Worm (Caenorhabditis elegans) whole organism, midembryonic: ENCODE measurements around the gene ZK686.3.

Source experiments
- T22C8.4 ChIP-seq: fragments of 200-800 bp; sonication (Bioruptor generic); IDR thresholded peaks from 2 replicates; pipeline ENCODE4 v1.3.6; 2022; ENCODE audit warnings: missing genetic modification characterization, missing compliant biosample characterization
- cog-1 ChIP-seq: sonication (generic microtip); optimal IDR thresholded peaks from 2 replicates; lab custom pipeline; 2016; ENCODE audit warnings: missing genetic modification characterization, missing compliant biosample characterization
- flt-1 ChIP-seq: fragments of 200-800 bp; sonication (Bioruptor generic); IDR thresholded peaks from 2 replicates; pipeline ENCODE4 v1.3.6; 2022; ENCODE audit warnings: missing genetic modification characterization, missing compliant biosample characterization
- klf-2 ChIP-seq: fragments of 200-800 bp; sonication (Bioruptor generic); conservative IDR thresholded peaks from 2 replicates; pipeline ENCODE4 v1.3.6; 2022; ENCODE audit warnings: missing genetic modification reagents, missing genetic modification characterization, missing compliant biosample characterization
- med-1 ChIP-seq: sonication (generic microtip); optimal IDR thresholded peaks from 2 replicates; lab custom pipeline; 2017; ENCODE audit warnings: missing genetic modification characterization, mild to moderate bottlenecking, missing compliant biosample characterization, antibody characterized with exemption, missing genetic modification reagents; ENCODE audit not compliant: insufficient read depth
- ref-1 ChIP-seq: fragments of 200-800 bp; sonication (Bioruptor generic); conservative IDR thresholded peaks from 2 replicates; pipeline ENCODE4 v1.3.6; 2022; ENCODE audit warnings: missing genetic modification reagents, missing genetic modification characterization, missing compliant biosample characterization
- tab-1 ChIP-seq: fragments of 200-800 bp; sonication (Bioruptor generic); IDR thresholded peaks from 2 replicates; pipeline ENCODE4 v1.3.6; 2022; ENCODE audit warnings: missing genetic modification characterization, missing compliant biosample characterization
- ztf-23 ChIP-seq: fragments of 200-800 bp; sonication (Bioruptor generic); IDR thresholded peaks from 2 replicates; pipeline ENCODE4 v1.3.6; 2022; ENCODE audit warnings: missing genetic modification reagents, missing genetic modification characterization, missing compliant biosample characterization
- ztf-29 ChIP-seq: fragments of 200-800 bp; sonication (Bioruptor generic); IDR thresholded peaks from 2 replicates; pipeline ENCODE4 v1.3.6; 2022; ENCODE audit warnings: missing genetic modification reagents, missing genetic modification characterization, missing compliant biosample characterization

Gene ZK686.3

DNA sequence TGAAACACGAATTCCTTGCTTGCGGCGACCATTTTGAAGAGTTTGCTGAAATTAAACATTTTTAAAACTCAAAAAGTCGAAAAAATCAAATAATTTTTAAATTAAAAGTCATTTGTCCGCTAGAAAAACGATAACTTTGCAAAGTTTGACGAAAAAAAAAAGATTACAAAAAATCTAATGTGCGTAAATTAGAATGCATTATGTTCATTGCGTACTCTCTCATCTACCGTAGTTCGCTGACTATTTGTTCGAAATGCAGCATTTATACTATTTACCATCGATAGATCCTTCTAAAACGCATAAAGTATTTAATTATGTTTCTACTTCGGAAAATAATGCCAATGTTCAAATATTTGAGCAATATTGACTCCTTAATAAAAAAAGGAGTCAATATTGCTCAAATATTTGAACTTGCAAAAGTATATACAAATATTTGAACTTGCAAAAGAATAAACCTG, 7.1 kb upstream of the ZK686.3 start, which contains the start of gene bath-15:
Gene bath-15 (minus strand): TSS at position 51 of the 458 bp plus-strand sequence.
- TF ChIP-seq med-1 (GFP tag; lab: Kevin White, UChicago) (no peak), ztf-23 (GFP tag; lab: Robert Waterston, UW) (no peak), klf-2 (GFP tag; lab: Robert Waterston, UW) (no peak), ztf-29 (GFP tag; lab: Robert Waterston, UW) (no peak), tab-1 (no peak), ref-1 (no peak), cog-1 (no peak), flt-1 (GFP tag; lab: Robert Waterston, UW) (no peak), T22C8.4 (GFP tag; lab: Robert Waterston, UW) (no peak)

DNA sequence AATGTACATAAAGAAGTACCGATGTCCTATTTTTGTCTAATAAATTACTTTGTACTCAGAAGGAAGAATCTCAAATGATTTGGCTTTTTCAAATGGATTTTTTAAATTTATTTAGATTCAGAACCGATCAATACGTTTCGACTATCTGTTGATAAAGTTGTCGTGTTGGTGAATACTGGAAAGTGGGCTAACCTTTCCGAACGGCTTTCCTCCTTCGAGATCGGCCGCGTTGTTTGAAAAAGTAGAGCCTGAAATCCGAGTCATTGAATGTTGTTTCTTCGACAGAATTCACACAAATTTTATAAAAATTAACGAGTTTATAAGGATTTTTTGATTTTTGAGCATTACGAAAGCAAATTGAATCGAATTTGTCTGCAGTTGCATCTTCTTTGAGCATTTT, 4.9 kb upstream of the ZK686.3 start:
- TF ChIP-seq ztf-29 (GFP tag; lab: Robert Waterston, UW) (no peak), cog-1 (no peak), med-1 (GFP tag; lab: Kevin White, UChicago) (no peak), ztf-23 (GFP tag; lab: Robert Waterston, UW) (no peak), klf-2 (GFP tag; lab: Robert Waterston, UW) (no peak), T22C8.4 (GFP tag; lab: Robert Waterston, UW) (no peak), tab-1 (no peak), ref-1 (no peak), flt-1 (GFP tag; lab: Robert Waterston, UW) (no peak)

DNA sequence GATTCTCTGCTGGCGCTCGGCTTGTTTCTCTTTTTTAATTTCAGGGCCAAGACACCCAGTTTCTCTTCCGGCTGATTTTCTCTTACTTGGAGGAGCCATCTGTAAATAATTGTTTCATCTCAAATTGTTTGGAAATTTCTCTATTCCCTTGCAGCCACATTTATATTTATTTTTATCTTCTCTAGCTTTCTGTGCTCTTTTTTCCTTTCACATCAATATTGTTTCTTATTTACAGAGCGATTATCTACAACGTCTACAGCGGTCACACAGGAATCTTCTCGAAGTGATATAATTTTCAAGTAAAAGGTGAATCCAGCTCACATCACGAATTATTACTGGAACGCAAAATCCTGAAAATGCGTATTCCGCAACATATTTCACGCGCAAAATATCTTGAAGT, 4.0 kb upstream of the ZK686.3 start, which contains the start of the genes ZK686.6 and ZK686.1:
Gene ZK686.6 (minus strand): TSS at position 101 of the 400 bp plus-strand sequence.
Gene ZK686.1 (plus strand): TSS at position 234 of the 400 bp plus-strand sequence.
- TF ChIP-seq cog-1 (no peak), med-1 (GFP tag; lab: Kevin White, UChicago) (no peak), tab-1 (no peak)

DNA sequence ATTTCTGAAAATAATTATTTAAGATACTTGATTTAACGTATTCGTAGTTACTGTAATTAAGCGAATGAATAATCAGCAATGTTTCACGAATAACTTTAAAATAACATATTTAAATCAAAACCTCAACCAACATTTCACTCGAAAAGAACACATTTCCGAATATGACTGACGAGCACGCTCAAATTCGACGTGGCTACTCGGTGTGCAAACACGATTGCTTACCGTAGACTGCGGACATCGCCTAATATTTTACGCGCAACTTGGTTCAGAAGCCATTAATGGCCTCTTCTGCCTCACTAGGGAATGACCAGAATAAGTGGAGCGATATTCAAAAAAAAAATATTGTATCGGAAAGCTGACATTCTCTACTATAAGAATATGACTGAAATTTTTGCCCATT, 1.1 kb upstream of the ZK686.3 start, which contains the start of gene snu-23:
Gene snu-23 (minus strand): TSS at position 156 of the 400 bp plus-strand sequence.
- TF ChIP-seq flt-1 (GFP tag; lab: Robert Waterston, UW) (0 out of 2 replicates have a peak, but pooled peaks have one; percentile 9), klf-2 (GFP tag; lab: Robert Waterston, UW) (no peak)

DNA sequence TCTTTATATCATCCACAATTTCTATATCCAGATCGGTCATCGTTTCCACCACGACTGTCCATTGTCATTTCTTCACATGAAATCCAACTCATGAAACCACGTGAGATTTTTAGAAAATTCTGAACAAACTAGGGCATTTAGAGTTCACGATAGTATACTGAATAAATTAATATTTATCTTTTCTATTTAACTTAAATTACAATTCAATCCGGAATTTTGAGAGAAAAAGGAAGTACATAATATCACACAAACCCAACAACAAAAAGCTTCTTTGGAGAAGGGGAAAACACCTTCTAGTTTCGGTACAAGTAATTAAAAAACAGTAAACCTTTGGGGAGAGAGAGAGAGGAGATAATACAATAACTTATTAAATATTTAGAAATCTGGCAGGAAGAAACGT, 1.4 kb downstream of the ZK686.3 start, which contains the start of gene ZK686.5:
Gene ZK686.5 (minus strand): TSS at position 101 of the 400 bp plus-strand sequence.
- no peak for TF ChIP-seq ztf-23 (GFP tag; lab: Robert Waterston, UW)
- no peak for TF ChIP-seq klf-2 (GFP tag; lab: Robert Waterston, UW)
- TF ChIP-seq med-1 (GFP tag; lab: Kevin White, UChicago): no peak
- no peak for TF ChIP-seq tab-1
- TF ChIP-seq T22C8.4 (GFP tag; lab: Robert Waterston, UW): no peak
- no peak for TF ChIP-seq flt-1 (GFP tag; lab: Robert Waterston, UW)
- TF ChIP-seq ztf-29 (GFP tag; lab: Robert Waterston, UW): no peak
- TF ChIP-seq cog-1: no peak

DNA sequence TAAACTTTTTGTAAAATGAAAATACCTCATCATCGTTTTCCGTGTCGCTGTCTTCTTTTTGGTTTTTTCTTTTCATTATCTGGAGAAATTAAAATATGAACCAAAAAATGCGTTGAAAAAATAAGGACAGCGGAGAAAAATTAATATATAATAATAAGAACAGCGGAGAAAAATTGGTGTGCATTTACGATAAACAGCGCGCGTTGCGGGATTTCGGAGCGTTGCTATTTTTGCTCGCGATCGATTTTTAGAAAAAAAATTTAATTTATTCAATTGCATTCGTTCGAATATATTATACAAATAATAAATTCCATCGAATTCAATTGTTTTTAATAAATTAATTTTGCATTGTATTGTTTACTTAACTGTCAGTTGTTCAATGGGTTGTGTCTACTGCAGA, 2.9 kb downstream of the ZK686.3 start, which contains the start of gene ZK686.2:
Gene ZK686.2 (minus strand): TSS at position 79 of the 400 bp plus-strand sequence.
- TF ChIP-seq klf-2 (GFP tag; lab: Robert Waterston, UW): no peak
- peak; percentile 55 for TF ChIP-seq T22C8.4 (GFP tag; lab: Robert Waterston, UW)
- 0 out of 2 replicates have a peak, but pooled peaks have one; percentile 19 for TF ChIP-seq flt-1 (GFP tag; lab: Robert Waterston, UW)

DNA sequence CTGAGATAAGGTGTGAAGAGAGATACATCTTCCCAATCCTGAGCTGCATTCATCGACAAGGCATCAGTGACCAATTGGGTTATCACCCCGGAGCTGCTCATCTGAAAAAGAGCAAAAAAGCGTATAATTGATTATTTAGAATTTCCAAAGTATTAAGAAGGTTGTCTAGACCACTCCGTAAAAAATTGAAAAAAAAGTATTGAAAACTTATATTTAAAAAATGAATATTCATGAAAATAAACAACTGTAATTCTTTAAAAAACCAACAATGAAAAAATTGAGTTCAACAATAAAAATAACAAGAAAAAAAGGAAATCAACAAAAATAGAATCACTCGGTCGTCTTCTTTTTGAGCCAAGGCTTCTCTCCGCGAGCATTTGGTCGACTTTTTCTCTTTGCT, 5.4 kb downstream of the ZK686.3 start, which contains the start of gene mtx-2:
Gene mtx-2 (minus strand): TSS at position 101 of the 400 bp plus-strand sequence.
- TF ChIP-seq tab-1 (no peak), ref-1 (no peak), klf-2 (GFP tag; lab: Robert Waterston, UW) (no peak), T22C8.4 (GFP tag; lab: Robert Waterston, UW) (no peak), flt-1 (GFP tag; lab: Robert Waterston, UW) (no peak), ztf-29 (GFP tag; lab: Robert Waterston, UW) (no peak), med-1 (GFP tag; lab: Kevin White, UChicago) (no peak), cog-1 (no peak), ztf-23 (GFP tag; lab: Robert Waterston, UW) (no peak)

DNA sequence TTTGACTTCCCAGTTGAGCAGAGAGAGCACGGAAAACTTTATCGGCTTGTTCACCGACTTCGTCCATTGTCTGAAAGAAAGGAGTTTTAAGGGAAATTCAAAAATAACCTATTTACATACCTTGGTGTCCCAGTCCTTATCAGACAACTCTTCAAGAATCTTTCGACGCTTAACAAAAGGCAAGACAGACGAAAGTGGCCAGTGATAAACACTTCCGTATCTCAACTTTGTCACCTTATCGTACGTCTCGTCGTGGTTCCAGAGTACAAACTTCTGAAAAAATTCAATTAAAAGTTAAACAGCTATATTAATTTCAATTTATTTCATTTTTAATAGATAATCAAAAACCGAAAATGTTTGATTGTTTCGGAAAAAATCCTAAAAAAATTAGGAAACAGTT, 6.6 kb downstream of the ZK686.3 start:
- TF ChIP-seq klf-2 (GFP tag; lab: Robert Waterston, UW): no peak
- TF ChIP-seq med-1 (GFP tag; lab: Kevin White, UChicago): no peak
- TF ChIP-seq ztf-23 (GFP tag; lab: Robert Waterston, UW): no peak
- TF ChIP-seq flt-1 (GFP tag; lab: Robert Waterston, UW): no peak
- TF ChIP-seq cog-1: no peak
- no peak for TF ChIP-seq T22C8.4 (GFP tag; lab: Robert Waterston, UW)
- no peak for TF ChIP-seq ref-1
- no peak for TF ChIP-seq tab-1
- no peak for TF ChIP-seq ztf-29 (GFP tag; lab: Robert Waterston, UW)

DNA sequence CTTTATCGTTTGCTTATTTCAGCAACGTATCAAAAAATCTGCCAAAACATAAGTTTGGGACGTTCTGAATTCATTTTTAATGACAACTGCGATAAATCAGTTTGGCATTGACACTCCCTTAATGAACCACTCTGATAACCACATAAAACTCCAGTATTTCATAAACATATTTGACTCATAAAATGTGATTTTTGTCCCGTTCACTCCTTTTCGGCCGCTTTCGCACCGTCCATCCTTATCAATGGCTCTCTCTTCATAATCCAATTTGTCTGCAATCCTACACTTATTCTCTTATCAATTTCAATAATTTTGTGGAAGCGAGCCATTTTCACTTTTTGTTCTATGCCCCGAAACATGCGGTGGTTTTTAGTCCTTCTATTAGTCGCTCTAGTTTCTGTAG, 10.3 kb downstream of the ZK686.3 start, which contains the start of gene pcp-1:
Gene pcp-1 (plus strand): TSS at position 342 of the 400 bp plus-strand sequence.
- TF ChIP-seq T22C8.4 (GFP tag; lab: Robert Waterston, UW): no peak
- no peak for TF ChIP-seq ref-1
- no peak for TF ChIP-seq flt-1 (GFP tag; lab: Robert Waterston, UW)
- no peak for TF ChIP-seq tab-1
- no peak for TF ChIP-seq ztf-23 (GFP tag; lab: Robert Waterston, UW)
- no peak for TF ChIP-seq klf-2 (GFP tag; lab: Robert Waterston, UW)
- no peak for TF ChIP-seq cog-1
- TF ChIP-seq med-1 (GFP tag; lab: Kevin White, UChicago): no peak
- no peak for TF ChIP-seq ztf-29 (GFP tag; lab: Robert Waterston, UW)

DNA sequence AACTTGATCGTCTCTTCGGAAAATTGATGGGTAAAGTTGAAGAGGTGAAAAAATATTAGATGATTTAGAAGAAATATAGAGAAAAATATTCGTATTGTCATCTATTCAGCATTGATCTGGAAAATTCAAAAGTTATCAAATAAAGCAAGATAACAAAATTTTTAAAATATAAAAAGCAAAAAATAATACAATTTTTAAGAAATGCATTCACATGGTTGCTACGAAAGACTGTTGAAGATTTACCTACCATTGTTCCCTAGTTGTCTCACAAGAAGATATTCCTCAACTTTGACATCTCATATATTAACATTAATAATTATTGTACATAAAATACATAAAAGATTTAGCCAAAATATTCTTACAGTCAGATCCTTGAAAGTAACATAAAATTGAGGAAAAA, 14.5 kb downstream of the ZK686.3 start, which contains the start of gene cdh-3:
Gene cdh-3 (minus strand): TSS at position 101 of the 400 bp plus-strand sequence.
- TF ChIP-seq T22C8.4 (GFP tag; lab: Robert Waterston, UW): no peak
- no peak for TF ChIP-seq med-1 (GFP tag; lab: Kevin White, UChicago)
- TF ChIP-seq cog-1: no peak
